Worm (Caenorhabditis elegans): ENCODE data around the gene oef-1.

The oef-1 gene

ce11 chrIV:7501337-7501736 is 46.9 kb upstream of the oef-1 start, which contains the start of gene F55G1.15:
TSS of gene F55G1.15 (minus strand) at chrIV:7501437.
- TF ChIP-seq nhr-179 (tag; optimal IDR thresholded peaks at IDR 0.05), result no peak
- no peak for TF ChIP-seq gei-17 (GFP tag; optimal IDR thresholded peaks at IDR 0.05)
- no peak for TF ChIP-seq xnd-1 (tag; optimal IDR thresholded peaks at IDR 0.05)
- TF ChIP-seq cebp-1 (GFP tag; IDR thresholded peaks at IDR 0.05), result no peak
- TF ChIP-seq cebp-1 (tag; optimal IDR thresholded peaks at IDR 0.05), result no peak
- no peak for TF ChIP-seq lsl-1 (GFP tag; optimal IDR thresholded peaks at IDR 0.05)
- TF ChIP-seq repo-1 (tag; optimal IDR thresholded peaks at IDR 0.05), result no peak
- TF ChIP-seq hlh-12 (tag; optimal IDR thresholded peaks at IDR 0.05), result no peak
- no peak for TF ChIP-seq zim-3 (tag; optimal IDR thresholded peaks at IDR 0.05)
- no peak for TF ChIP-seq madf-10 (tag; optimal IDR thresholded peaks at IDR 0.05)
- TF ChIP-seq egl-44 (GFP tag; IDR thresholded peaks at IDR 0.05), result no peak

DNA sequence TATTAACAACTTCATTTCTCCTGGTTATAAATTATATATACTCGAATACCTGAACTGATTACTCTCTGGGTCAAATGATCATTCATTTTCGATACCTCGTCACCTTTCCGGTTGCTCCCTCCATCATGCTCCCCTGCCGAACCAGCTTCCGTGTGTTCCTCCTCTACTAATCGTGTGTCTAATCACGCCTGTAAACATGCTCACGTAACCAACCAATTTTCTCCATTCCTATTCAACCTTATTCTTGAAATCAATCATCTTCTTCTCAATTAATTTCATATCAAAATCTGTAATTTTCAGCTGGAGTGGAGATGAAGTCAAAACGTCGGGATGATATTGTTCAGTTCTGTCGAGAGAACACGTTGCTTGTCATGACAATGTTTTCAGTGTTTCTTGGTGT is 44.9 kb upstream of the oef-1 start, which contains the start of gene glt-6:
Gene glt-6, plus strand, starts transcription at position 301 of the 400 bp plus-strand sequence.
- TF ChIP-seq lsy-27 (tag; optimal IDR thresholded peaks at IDR 0.05; ENCODE audit: borderline replicate concordance, insufficient read depth), result no peak

- TF ChIP-seq ztf-28 (GFP tag; IDR thresholded peaks at IDR 0.05) (no peak), F39B2.1 (GFP tag; IDR thresholded peaks at IDR 0.05) (0 out of 2 replicates have a peak, but pooled peaks have one; percentile 40), T07F8.4 (tag; optimal IDR thresholded peaks at IDR 0.05) (no peak), egl-44 (GFP tag; IDR thresholded peaks at IDR 0.05) (no peak), egl-18 (GFP tag; IDR thresholded peaks at IDR 0.05) (no peak), nhr-27 (tag; optimal IDR thresholded peaks at IDR 0.05) (peak; percentile 54), F10E7.11 (tag; optimal IDR thresholded peaks at IDR 0.05) (peak; percentile 36), attf-6 (GFP tag; IDR thresholded peaks at IDR 0.05) (peak; percentile 50), mel-28 (tag; optimal IDR thresholded peaks at IDR 0.05; ENCODE audit: borderline replicate concordance) (no peak), mxl-1 (tag; optimal IDR thresholded peaks at IDR 0.05) (peak; percentile 39), ztf-25 (GFP tag; IDR thresholded peaks at IDR 0.05) (no peak), pha-4 (tag; optimal IDR thresholded peaks at IDR 0.05) (peak; percentile 36), lag-1 (GFP tag; IDR thresholded peaks at IDR 0.05) (no peak), sdz-38 (tag; optimal IDR thresholded peaks at IDR 0.05) (no peak), lsy-27 (tag; optimal IDR thresholded peaks at IDR 0.05; ENCODE audit: borderline replicate concordance, insufficient read depth) (no peak), cebp-2 (GFP tag; IDR thresholded peaks at IDR 0.05) (peak; percentile 79; the same call in 1 of the 2 replicates), lir-1 (GFP tag; conservative IDR thresholded peaks at IDR 0.05) (peak; percentile 19; the same call in 1 of the 2 replicates), nhr-80 (tag; optimal IDR thresholded peaks at IDR 0.05) (no peak), madf-8 (GFP tag; conservative IDR thresholded peaks at IDR 0.05) (no peak), repo-1 (tag; optimal IDR thresholded peaks at IDR 0.05) (peak; percentile 88), F22D6.2 (tag; optimal IDR thresholded peaks at IDR 0.05) (no peak), efl-1 (GFP tag; optimal IDR thresholded peaks at IDR 0.05) (no peak), athp-1 (tag; optimal IDR thresholded peaks at IDR 0.05) (peak; percentile 52), lin-26 (GFP tag; IDR thresholded peaks at IDR 0.05) (peak; percentile 55; the same call in 1 of the 2 replicates), F55B11.4 (tag; optimal IDR thresholded peaks at IDR 0.05; ENCODE audit: borderline replicate concordance, insufficient read depth) (no peak), Y79H2A.3 (GFP tag; conservative IDR thresholded peaks at IDR 0.05) (0 out of 2 replicates have a peak, but pooled peaks have one; percentile 46), bed-2 (GFP tag; IDR thresholded peaks at IDR 0.05) (no peak), K12H6.12 (tag; optimal IDR thresholded peaks at IDR 0.05) (no peak), B0035.1 (tag; optimal IDR thresholded peaks at IDR 0.05) (peak; percentile 10), D2030.7 (GFP tag; IDR thresholded peaks at IDR 0.05) (peak; percentile 34; the same call in 1 of the 2 replicates), gei-17 (GFP tag; optimal IDR thresholded peaks at IDR 0.05) (no peak), hmg-20 (GFP tag; IDR thresholded peaks at IDR 0.05) (no peak), snpc-4 (GFP tag; optimal IDR thresholded peaks at IDR 0.05) (no peak), snpc-4 (tag; optimal IDR thresholded peaks at IDR 0.05) (peak in 2 of 4 experiments; percentile 35 to 47), lin-35 (GFP tag; optimal IDR thresholded peaks at IDR 0.05) (peak in 1 of 3 experiments; percentile 20), ztf-18 (tag; optimal IDR thresholded peaks at IDR 0.05) (no peak)
These were observed 42.2 kb upstream of the oef-1 start for ce11 chrIV:7505866-7506488.

Measured in whole organism, young adult.